Fruit fly (Drosophila melanogaster) whole organism, embryonic: ENCODE data around the gene Svil.

Experiments
- Adf1 ChIP-seq: fragments of 200-800 bp; sonication (Bioruptor generic); IDR thresholded peaks from 2 replicates; pipeline ENCODE4 v1.3.6; 2022; ENCODE audit warnings: missing biosample characterization, missing genetic modification characterization
- CG10147 ChIP-seq: fragments of 200-800 bp; sonication (Bioruptor generic); optimal IDR thresholded peaks from 2 replicates; lab custom pipeline; 2019; ENCODE audit warnings: missing biosample characterization, mild to moderate bottlenecking, missing genetic modification characterization, moderate library complexity
- CG14050 ChIP-seq: fragments of 200-800 bp; sonication (Bioruptor generic); IDR thresholded peaks from 3 replicates; pipeline ENCODE4 v1.3.6; 2022; ENCODE audit warnings: missing biosample characterization, missing genetic modification characterization
- CG1792 ChIP-seq: fragments of 200-800 bp; sonication (Bioruptor generic); optimal IDR thresholded peaks from 2 replicates; lab custom pipeline; 2016; ENCODE audit warnings: missing biosample characterization, missing genetic modification characterization
- CG1832 ChIP-seq: fragments of 200-800 bp; sonication (Bioruptor generic); optimal IDR thresholded peaks from 2 replicates; lab custom pipeline; 2017; ENCODE audit warnings: missing biosample characterization, mild to moderate bottlenecking, missing genetic modification characterization, inconsistent platforms
- CG18599 ChIP-seq: fragments of 200-800 bp; sonication (Bioruptor generic); optimal IDR thresholded peaks from 3 replicates; lab custom pipeline; 2017; ENCODE audit warnings: missing biosample characterization, missing genetic modification characterization, mild to moderate bottlenecking, moderate library complexity, missing genetic modification reagents
- CG2678 ChIP-seq: fragments of 200-800 bp; sonication (Bioruptor generic); optimal IDR thresholded peaks from 3 replicates; lab custom pipeline; 2019; ENCODE audit warnings: missing biosample characterization, mild to moderate bottlenecking, missing genetic modification characterization, moderate library complexity
- CG3838 ChIP-seq: fragments of 200-800 bp; sonication (Bioruptor generic); optimal IDR thresholded peaks from 3 replicates; lab custom pipeline; 2016; ENCODE audit warnings: missing biosample characterization, missing genetic modification characterization
- CG42726 ChIP-seq: fragments of 200-800 bp; sonication (Bioruptor generic); IDR thresholded peaks from 2 replicates; pipeline ENCODE4 v1.3.6; 2022; ENCODE audit warnings: missing biosample characterization, missing genetic modification characterization; ENCODE audit not compliant: partially characterized antibody
- CG5180 ChIP-seq: fragments of 200-800 bp; sonication (Bioruptor generic); optimal IDR thresholded peaks from 3 replicates; lab custom pipeline; 2017; ENCODE audit warnings: missing biosample characterization, missing genetic modification characterization, mild to moderate bottlenecking, moderate library complexity, missing genetic modification reagents
- CG8924 ChIP-seq: fragments of 200-800 bp; optimal IDR thresholded peaks from 3 replicates; lab custom pipeline; 2019; ENCODE audit warnings: missing biosample characterization, mild to moderate bottlenecking, missing genetic modification characterization, moderate library complexity
- CG9932 ChIP-seq: fragments of 200-800 bp; sonication (Bioruptor generic); IDR thresholded peaks from 2 replicates; pipeline ENCODE4 v1.3.6; 2022; ENCODE audit warnings: missing biosample characterization, missing genetic modification characterization
- D19B ChIP-seq: fragments of 200-800 bp; sonication (Bioruptor generic); optimal IDR thresholded peaks from 2 replicates; lab custom pipeline; 2017; ENCODE audit warnings: missing biosample characterization, mild to moderate bottlenecking, missing genetic modification characterization
- Drgx ChIP-seq: fragments of 200-800 bp; sonication (Bioruptor generic); IDR thresholded peaks from 2 replicates; pipeline ENCODE4 v1.3.6; 2022; ENCODE audit warnings: missing biosample characterization, missing genetic modification characterization
- E2f2 ChIP-seq: fragments of 200-800 bp; sonication (Bioruptor generic); IDR thresholded peaks from 2 replicates; pipeline ENCODE4 v1.3.6; 2022; ENCODE audit warnings: missing biosample characterization, missing genetic modification characterization
- Ets65A ChIP-seq: fragments of 200-800 bp; sonication (Bioruptor generic); peaks from one replicate; lab custom pipeline; 2016; ENCODE audit warnings: missing biosample characterization, missing genetic modification characterization
- Med ChIP-seq: fragments of 200-800 bp; sonication (Bioruptor generic); peaks from one replicate; lab custom pipeline; 2016; ENCODE audit warnings: missing biosample characterization, missing genetic modification characterization, mild to moderate bottlenecking, inconsistent platforms, moderate library complexity
- NFAT ChIP-seq: fragments of 200-800 bp; sonication (Bioruptor generic); IDR thresholded peaks from 2 replicates; pipeline ENCODE4 v1.3.6; 2022; ENCODE audit warnings: missing biosample characterization, missing genetic modification characterization
- Nf-YC ChIP-seq: fragments of 200-800 bp; optimal IDR thresholded peaks from 3 replicates; lab custom pipeline; 2019; ENCODE audit warnings: missing biosample characterization, mild to moderate bottlenecking, missing genetic modification characterization, moderate library complexity
- Oli ChIP-seq: fragments of 200-800 bp; sonication (Bioruptor generic); optimal IDR thresholded peaks from 2 replicates; lab custom pipeline; 2018; ENCODE audit warnings: missing biosample characterization, mild to moderate bottlenecking, missing genetic modification characterization, moderate library complexity
- Pdp1 ChIP-seq, 2 experiments: fragments of 200-800 bp; sonication (Bioruptor generic); optimal IDR thresholded peaks; 3 replicates each; lab custom pipeline; 2016; ENCODE audit warnings: missing biosample characterization in 2 of 2, missing genetic modification characterization in 2 of 2, mild to moderate bottlenecking in 1 of 2, moderate library complexity in 1 of 2
- Poxn ChIP-seq: fragments of 200-800 bp; sonication (Bioruptor generic); IDR thresholded peaks from 2 replicates; pipeline ENCODE4 v1.3.6; 2022; ENCODE audit warnings: missing biosample characterization, missing genetic modification characterization
- ase ChIP-seq: fragments of 200-800 bp; sonication (Bioruptor generic); IDR thresholded peaks from 3 replicates; pipeline ENCODE4 v1.3.6; 2022; ENCODE audit warnings: missing biosample characterization, missing genetic modification characterization
- bsh ChIP-seq, 2 experiments: fragments of 200-800 bp; sonication (Bioruptor generic); optimal IDR thresholded peaks; 2 replicates each; lab custom pipeline; 2017 to 2018; ENCODE audit warnings: mild to moderate bottlenecking in 2 of 2, missing biosample characterization in 2 of 2, missing genetic modification characterization in 2 of 2, moderate library complexity in 1 of 2
- cad ChIP-seq: fragments of >200 bp; optimal IDR thresholded peaks from 2 replicates; lab custom pipeline; 2017; ENCODE audit warnings: missing biosample characterization, missing genetic modification characterization
- caup ChIP-seq: fragments of 200-800 bp; sonication (Bioruptor generic); optimal IDR thresholded peaks from 3 replicates; lab custom pipeline; 2017; ENCODE audit warnings: missing biosample characterization, mild to moderate bottlenecking, missing genetic modification characterization, moderate library complexity; ENCODE audit not compliant: severe bottlenecking
- crc ChIP-seq: fragments of 200-800 bp; sonication (Bioruptor generic); optimal IDR thresholded peaks from 2 replicates; lab custom pipeline; 2016; ENCODE audit warnings: missing biosample characterization, missing genetic modification characterization
- dati ChIP-seq: fragments of 200-800 bp; sonication (Bioruptor generic); IDR thresholded peaks from 2 replicates; pipeline ENCODE4 v1.3.6; 2022; ENCODE audit warnings: missing biosample characterization, missing genetic modification characterization
- dysf ChIP-seq: fragments of 200-800 bp; sonication (Bioruptor generic); IDR thresholded peaks from 3 replicates; pipeline ENCODE4 v1.3.6; 2022; ENCODE audit warnings: missing biosample characterization, missing genetic modification characterization
- emc ChIP-seq: fragments of 200-800 bp; sonication (Bioruptor generic); optimal IDR thresholded peaks from 2 replicates; lab custom pipeline; 2016; ENCODE audit warnings: missing biosample characterization, missing genetic modification characterization
- ems ChIP-seq: fragments of 200-800 bp; sonication (Bioruptor generic); optimal IDR thresholded peaks from 3 replicates; lab custom pipeline; 2016; ENCODE audit warnings: missing biosample characterization, missing genetic modification characterization
- exex ChIP-seq: fragments of 200-800 bp; sonication (Bioruptor generic); optimal IDR thresholded peaks from 4 replicates; lab custom pipeline; 2018; ENCODE audit warnings: missing biosample characterization, mild to moderate bottlenecking, missing genetic modification characterization, moderate library complexity
- gem ChIP-seq: fragments of 200-800 bp; sonication (Bioruptor generic); optimal IDR thresholded peaks from 2 replicates; lab custom pipeline; 2019; ENCODE audit warnings: missing biosample characterization, mild to moderate bottlenecking, missing genetic modification characterization, moderate library complexity
- grn ChIP-seq: fragments of 200-800 bp; sonication (Bioruptor generic); optimal IDR thresholded peaks from 3 replicates; lab custom pipeline; 2017; ENCODE audit warnings: missing biosample characterization, missing genetic modification characterization
- hbn ChIP-seq: fragments of 200-800 bp; sonication (Bioruptor generic); IDR thresholded peaks from 2 replicates; pipeline ENCODE4 v1.3.6; 2022; ENCODE audit warnings: missing biosample characterization, missing genetic modification characterization; ENCODE audit not compliant: partially characterized antibody
- nerfin-1 ChIP-seq: fragments of 200-800 bp; sonication (Bioruptor generic); optimal IDR thresholded peaks from 3 replicates; lab custom pipeline; 2019; ENCODE audit warnings: missing biosample characterization, mild to moderate bottlenecking, missing genetic modification characterization, moderate library complexity
- nom ChIP-seq: fragments of 200-800 bp; sonication (Bioruptor generic); optimal IDR thresholded peaks from 2 replicates; lab custom pipeline; 2017; ENCODE audit warnings: missing biosample characterization, missing genetic modification characterization, mild to moderate bottlenecking, moderate library complexity, missing genetic modification reagents
- pan ChIP-seq, 4 experiments: fragments of >200 bp in 3 of 4; fragments of 200-800 bp in 1 of 4; sonication (Bioruptor generic) in 1 of 4; optimal IDR thresholded peaks in 3 of 4; IDR thresholded peaks in 1 of 4; 2 replicates each; pipeline versions ENCODE4 v1.3.6 to Lab custom; 2017 to 2022; ENCODE audit warnings: missing biosample characterization in 2 of 4, missing genetic modification characterization in 2 of 4, mixed read lengths in 1 of 4
- pho ChIP-seq: fragments of 200-800 bp; sonication (Bioruptor generic); optimal IDR thresholded peaks from 2 replicates; lab custom pipeline; 2016; ENCODE audit warnings: missing biosample characterization, missing genetic modification characterization
- pnt ChIP-seq: fragments of 200-800 bp; sonication (Bioruptor generic); optimal IDR thresholded peaks from 3 replicates; lab custom pipeline; 2016; ENCODE audit warnings: missing biosample characterization, missing genetic modification characterization
- slou ChIP-seq: fragments of 200-800 bp; sonication (Bioruptor generic); optimal IDR thresholded peaks from 3 replicates; lab custom pipeline; 2016; ENCODE audit warnings: missing biosample characterization, missing genetic modification characterization
- unpg ChIP-seq: fragments of 200-800 bp; sonication (Bioruptor generic); optimal IDR thresholded peaks from 3 replicates; lab custom pipeline; 2018; ENCODE audit warnings: missing biosample characterization, mild to moderate bottlenecking, missing genetic modification characterization, moderate library complexity
- vnd ChIP-seq: fragments of 200-800 bp; sonication (Bioruptor generic); IDR thresholded peaks from 3 replicates; pipeline ENCODE4 v1.3.6; 2022; ENCODE audit warnings: missing biosample characterization, missing genetic modification characterization; ENCODE audit not compliant: partially characterized antibody
- vvl ChIP-seq: fragments of 200-800 bp; sonication (Bioruptor generic); IDR thresholded peaks from 2 replicates; pipeline ENCODE4 v1.3.6; 2022; ENCODE audit warnings: missing biosample characterization, missing genetic modification characterization
- z ChIP-seq: fragments of 200-800 bp; sonication (Bioruptor generic); IDR thresholded peaks from 3 replicates; pipeline ENCODE4 v1.3.6; 2022; ENCODE audit warnings: missing biosample characterization, missing genetic modification characterization
- zen ChIP-seq: fragments of 200-800 bp; sonication (Bioruptor generic); optimal IDR thresholded peaks from 3 replicates; lab custom pipeline; 2018; ENCODE audit warnings: missing biosample characterization, mild to moderate bottlenecking, missing genetic modification characterization, moderate library complexity

Svil gene

dm6 chr3L:2379472-2379871, 2.0 kb downstream of the Svil start (continued):
- TF ChIP-seq gem (tag; lab: Kevin White, UChicago) (peak; percentile 9), CG18599 (GFP tag; lab: Kevin White, UChicago) (peak; percentile 3), Poxn (GFP tag; lab: Robert Waterston, UW) (no peak), dysf (GFP tag; lab: Robert Waterston, UW) (peak; percentile 33; the same call in 1 of the 3 replicates), crc (no peak), z (no peak), CG2678 (tag; lab: Kevin White, UChicago) (peak; percentile 5), NFAT (GFP tag; lab: Robert Waterston, UW) (0 out of 2 replicates have a peak, but pooled peaks have one; percentile 4), Ets65A (GFP tag; lab: Kevin White, UChicago) (peak; percentile 62), pnt (no peak)

dm6 chr3L:2385325-2386007, 8.0 kb downstream of the Svil start:
- TF ChIP-seq slou (GFP tag; lab: Kevin White, UChicago) (no peak), pan (optimal IDR thresholded peaks at IDR 0.05; lab: Kevin White, UChicago) (no peak), pan (GFP tag; optimal IDR thresholded peaks at IDR 0.05 in 1 of 2, IDR thresholded peaks at IDR 0.05 in 1 of 2) (no peak), CG9932 (GFP tag; lab: Robert Waterston, UW) (no peak), CG5180 (peak; percentile 42), CG14050 (GFP tag; lab: Robert Waterston, UW) (no peak), Pdp1 (GFP tag; optimal IDR thresholded peaks at IDR 0.05; lab: Kevin White, UChicago) (peak in 1 of 2 experiments; percentile 50), zen (tag; lab: Kevin White, UChicago) (peak; percentile 93), Med (GFP tag; lab: Kevin White, UChicago) (peak; percentile 29), nerfin-1 (no peak), grn (peak; percentile 52), pho (GFP tag; lab: Kevin White, UChicago) (no peak), cad (GFP tag; lab: Kevin White, UChicago) (peak; percentile 52)
- TF ChIP-seq, all 482 proteins: peak for 6

- peak; percentile 58 for TF ChIP-seq nom (GFP tag; lab: Kevin White, UChicago)
- TF ChIP-seq CG42726 (GFP tag; lab: Robert Waterston, UW): no peak
- no peak for TF ChIP-seq unpg
- TF ChIP-seq Drgx (GFP tag; lab: Robert Waterston, UW): peak; percentile 55
- TF ChIP-seq CG10147 (GFP tag; lab: Kevin White, UChicago): no peak
- TF ChIP-seq vnd: no peak
- peak in 1 of 2 experiments; percentile 27 for TF ChIP-seq bsh (GFP tag; optimal IDR thresholded peaks at IDR 0.05; lab: Kevin White, UChicago)
- TF ChIP-seq CG1832 (GFP tag; lab: Kevin White, UChicago): no peak
These were observed 9.0 kb downstream of the Svil start for dm6 chr3L:2386433-2386832.

- TF ChIP-seq Nf-YC (tag; lab: Kevin White, UChicago) (peak; percentile 36), ase (GFP tag; lab: Robert Waterston, UW) (no peak), gem (tag; lab: Kevin White, UChicago) (peak; percentile 2), vvl (GFP tag; lab: Robert Waterston, UW) (peak; percentile 54; the same call in 1 of the 2 replicates), Oli (no peak), hbn (GFP tag; lab: Robert Waterston, UW) (no peak), CG1792 (no peak), CG8924 (tag; lab: Kevin White, UChicago) (peak; percentile 7), emc (no peak), ems (GFP tag; lab: Kevin White, UChicago) (no peak), Adf1 (GFP tag; lab: Robert Waterston, UW) (no peak), dati (no peak), exex (no peak), caup (no peak), E2f2 (GFP tag; lab: Robert Waterston, UW) (no peak; the same call in 1 of the 2 replicates), D19B (GFP tag; lab: Kevin White, UChicago) (no peak), CG3838 (GFP tag; lab: Kevin White, UChicago) (no peak)
These were observed 10.4 kb downstream of the Svil start for dm6 chr3L:2387816-2388215.
